Fruit fly (Drosophila melanogaster) whole organism, embryonic: ENCODE measurements around the gene Nmt.

Experiments used
- Ada2b ChIP-seq: fragments of 200-800 bp; sonication (Bioruptor generic); IDR thresholded peaks from 2 replicates; pipeline ENCODE4 v1.3.6; 2022; ENCODE audit warnings: missing biosample characterization, missing genetic modification characterization
- Bgb ChIP-seq: fragments of 200-800 bp; sonication (Bioruptor generic); IDR thresholded peaks from 2 replicates; pipeline ENCODE4 v1.3.6; 2022; ENCODE audit warnings: missing biosample characterization, missing genetic modification characterization; ENCODE audit not compliant: partially characterized antibody
- CG10147 ChIP-seq: fragments of 200-800 bp; sonication (Bioruptor generic); optimal IDR thresholded peaks from 2 replicates; lab custom pipeline; 2019; ENCODE audit warnings: missing biosample characterization, mild to moderate bottlenecking, missing genetic modification characterization, moderate library complexity
- CG10654 ChIP-seq: fragments of 200-800 bp; sonication (Bioruptor generic); optimal IDR thresholded peaks from 2 replicates; lab custom pipeline; 2016; ENCODE audit warnings: missing biosample characterization, missing genetic modification characterization
- CG12104 ChIP-seq: fragments of 200-800 bp; sonication (Bioruptor generic); optimal IDR thresholded peaks from 3 replicates; lab custom pipeline; 2016; ENCODE audit warnings: missing biosample characterization, missing genetic modification characterization
- CG12219 ChIP-seq: fragments of 200-800 bp; sonication (Bioruptor generic); optimal IDR thresholded peaks from 3 replicates; lab custom pipeline; 2018; ENCODE audit warnings: missing biosample characterization, mild to moderate bottlenecking, missing genetic modification characterization
- CG12391 ChIP-seq: fragments of 200-800 bp; sonication (Bioruptor generic); optimal IDR thresholded peaks from 3 replicates; lab custom pipeline; 2018; ENCODE audit warnings: missing biosample characterization, mild to moderate bottlenecking, missing genetic modification characterization, moderate library complexity
- CG13624 ChIP-seq: fragments of 200-800 bp; sonication (Bioruptor generic); optimal IDR thresholded peaks from 2 replicates; lab custom pipeline; 2016; ENCODE audit warnings: missing biosample characterization, missing genetic modification characterization
- CG13894 ChIP-seq: fragments of 200-800 bp; sonication (Bioruptor generic); optimal IDR thresholded peaks from 3 replicates; lab custom pipeline; 2018; ENCODE audit warnings: missing biosample characterization, mild to moderate bottlenecking, missing genetic modification characterization, moderate library complexity
- CG1603 ChIP-seq: fragments of 200-800 bp; sonication (Bioruptor generic); optimal IDR thresholded peaks from 2 replicates; lab custom pipeline; 2019; ENCODE audit warnings: missing biosample characterization, mild to moderate bottlenecking, missing genetic modification characterization, moderate library complexity
- CG2875 ChIP-seq: fragments of 200-800 bp; sonication (Bioruptor generic); optimal IDR thresholded peaks from 2 replicates; lab custom pipeline; 2017; ENCODE audit warnings: missing biosample characterization, mild to moderate bottlenecking, missing genetic modification characterization, missing genetic modification reagents
- CG42726 ChIP-seq: fragments of 200-800 bp; sonication (Bioruptor generic); IDR thresholded peaks from 2 replicates; pipeline ENCODE4 v1.3.6; 2022; ENCODE audit warnings: missing biosample characterization, missing genetic modification characterization; ENCODE audit not compliant: partially characterized antibody
- CG7372 ChIP-seq: fragments of 200-800 bp; sonication (Bioruptor generic); IDR thresholded peaks from 2 replicates; pipeline ENCODE4 v1.3.6; 2022; ENCODE audit warnings: missing biosample characterization, missing genetic modification characterization
- CG9609 ChIP-seq: fragments of 200-800 bp; sonication (Bioruptor generic); optimal IDR thresholded peaks from 3 replicates; lab custom pipeline; 2016; ENCODE audit warnings: missing biosample characterization, missing genetic modification characterization
- CG9797 ChIP-seq: fragments of 200-800 bp; sonication (Bioruptor generic); optimal IDR thresholded peaks from 3 replicates; lab custom pipeline; 2018; ENCODE audit warnings: missing biosample characterization, mild to moderate bottlenecking, missing genetic modification characterization
- Dll ChIP-seq: fragments of 200-800 bp; sonication (Bioruptor generic); IDR thresholded peaks from 4 replicates; pipeline ENCODE4 v1.3.6; 2022; ENCODE audit warnings: missing biosample characterization, missing genetic modification characterization; ENCODE audit not compliant: partially characterized antibody
- Dp ChIP-seq: fragments of 200-800 bp; sonication (Bioruptor generic); optimal IDR thresholded peaks from 2 replicates; lab custom pipeline; 2018; ENCODE audit warnings: missing biosample characterization, mild to moderate bottlenecking, missing genetic modification characterization, moderate library complexity
- Hand ChIP-seq: fragments of 200-800 bp; sonication (Bioruptor generic); optimal IDR thresholded peaks from 2 replicates; lab custom pipeline; 2017; ENCODE audit warnings: mild to moderate bottlenecking, missing biosample characterization, missing genetic modification reagents, missing genetic modification characterization
- HmgZ ChIP-seq: fragments of 200-800 bp; sonication (Bioruptor generic); optimal IDR thresholded peaks from 2 replicates; lab custom pipeline; 2018; ENCODE audit warnings: missing biosample characterization, mild to moderate bottlenecking, missing genetic modification characterization
- Lhr ChIP-seq: fragments of 200-800 bp; sonication (Bioruptor generic); optimal IDR thresholded peaks from 3 replicates; lab custom pipeline; 2017; ENCODE audit warnings: mild to moderate bottlenecking, missing biosample characterization, missing genetic modification reagents, missing genetic modification characterization
- MBD-R2 ChIP-seq: fragments of 200-800 bp; sonication (Bioruptor generic); IDR thresholded peaks from 2 replicates; pipeline ENCODE4 v1.3.6; 2022; ENCODE audit warnings: missing biosample characterization, missing genetic modification characterization
- Nf-YC ChIP-seq: fragments of 200-800 bp; optimal IDR thresholded peaks from 3 replicates; lab custom pipeline; 2019; ENCODE audit warnings: missing biosample characterization, mild to moderate bottlenecking, missing genetic modification characterization, moderate library complexity
- Opbp ChIP-seq: fragments of 200-800 bp; sonication (Bioruptor generic); IDR thresholded peaks from 3 replicates; pipeline ENCODE4 v1.3.6; 2022; ENCODE audit warnings: missing biosample characterization, missing genetic modification characterization; ENCODE audit not compliant: partially characterized antibody
- Pdp1 ChIP-seq, 2 experiments: fragments of 200-800 bp; sonication (Bioruptor generic); optimal IDR thresholded peaks; 3 replicates each; lab custom pipeline; 2016; ENCODE audit warnings: missing biosample characterization in 2 of 2, missing genetic modification characterization in 2 of 2, mild to moderate bottlenecking in 1 of 2, moderate library complexity in 1 of 2
- Scr ChIP-seq: fragments of 200-800 bp; sonication (Bioruptor generic); IDR thresholded peaks from 2 replicates; pipeline ENCODE4 v1.3.6; 2022; ENCODE audit warnings: missing biosample characterization, missing genetic modification characterization; ENCODE audit not compliant: partially characterized antibody
- YL-1 ChIP-seq: fragments of 200-800 bp; sonication (Bioruptor generic); optimal IDR thresholded peaks from 3 replicates; lab custom pipeline; 2017; ENCODE audit warnings: missing biosample characterization, mild to moderate bottlenecking, missing genetic modification characterization
- amos ChIP-seq: fragments of 200-800 bp; sonication (Bioruptor generic); IDR thresholded peaks from 2 replicates; pipeline ENCODE4 v1.3.6; 2022; ENCODE audit warnings: missing biosample characterization, missing genetic modification characterization; ENCODE audit not compliant: partially characterized antibody
- ato ChIP-seq: fragments of 200-800 bp; sonication (Bioruptor generic); IDR thresholded peaks from 2 replicates; pipeline ENCODE4 v1.3.6; 2022; ENCODE audit warnings: missing biosample characterization, missing genetic modification characterization; ENCODE audit not compliant: partially characterized antibody
- bbx ChIP-seq: fragments of 200-800 bp; sonication (Bioruptor generic); IDR thresholded peaks from 2 replicates; pipeline ENCODE4 v1.3.6; 2022; ENCODE audit warnings: missing biosample characterization, missing genetic modification characterization; ENCODE audit not compliant: partially characterized antibody
- chn ChIP-seq: fragments of 200-800 bp; sonication (Bioruptor generic); optimal IDR thresholded peaks from 2 replicates; lab custom pipeline; 2016; ENCODE audit warnings: missing biosample characterization, missing genetic modification characterization
- cwo ChIP-seq: fragments of 200-800 bp; sonication (Bioruptor generic); optimal IDR thresholded peaks from 3 replicates; lab custom pipeline; 2017; ENCODE audit warnings: missing biosample characterization, missing genetic modification characterization, mild to moderate bottlenecking, moderate library complexity, missing genetic modification reagents
- eve ChIP-seq, 2 experiments: fragments of >200 bp; optimal IDR thresholded peaks; 2 replicates each; lab custom pipeline; 2017; ENCODE audit warnings: missing biosample characterization in 2 of 2, missing genetic modification characterization in 2 of 2
- fu2 ChIP-seq: fragments of 200-800 bp; sonication (Bioruptor generic); optimal IDR thresholded peaks from 2 replicates; lab custom pipeline; 2016; ENCODE audit warnings: missing biosample characterization, missing genetic modification characterization
- gem ChIP-seq: fragments of 200-800 bp; sonication (Bioruptor generic); optimal IDR thresholded peaks from 2 replicates; lab custom pipeline; 2019; ENCODE audit warnings: missing biosample characterization, mild to moderate bottlenecking, missing genetic modification characterization, moderate library complexity
- grau ChIP-seq: fragments of 200-800 bp; optimal IDR thresholded peaks from 3 replicates; lab custom pipeline; 2019; ENCODE audit warnings: missing biosample characterization, mild to moderate bottlenecking, missing genetic modification characterization, moderate library complexity
- ind ChIP-seq: fragments of 200-800 bp; sonication (Bioruptor generic); optimal IDR thresholded peaks from 3 replicates; lab custom pipeline; 2016; ENCODE audit warnings: missing biosample characterization, missing genetic modification characterization
- jing ChIP-seq: fragments of 200-800 bp; sonication (Bioruptor generic); optimal IDR thresholded peaks from 2 replicates; lab custom pipeline; 2018; ENCODE audit warnings: missing biosample characterization, mild to moderate bottlenecking, missing genetic modification characterization
- kni ChIP-seq: fragments of 200-800 bp; sonication (Bioruptor generic); optimal IDR thresholded peaks from 3 replicates; lab custom pipeline; 2017; ENCODE audit warnings: mild to moderate bottlenecking, missing biosample characterization, missing genetic modification reagents, missing genetic modification characterization
- knrl ChIP-seq: fragments of 200-800 bp; sonication (Bioruptor generic); IDR thresholded peaks from 3 replicates; pipeline ENCODE4 v1.3.6; 2022; ENCODE audit warnings: missing biosample characterization, missing genetic modification characterization; ENCODE audit not compliant: partially characterized antibody
- mirr ChIP-seq: fragments of 200-800 bp; sonication (Bioruptor generic); optimal IDR thresholded peaks from 3 replicates; lab custom pipeline; 2018; ENCODE audit warnings: missing biosample characterization, mild to moderate bottlenecking, missing genetic modification characterization
- onecut ChIP-seq: fragments of 200-800 bp; sonication (Bioruptor generic); IDR thresholded peaks from 2 replicates; pipeline ENCODE4 v1.3.6; 2022; ENCODE audit warnings: missing biosample characterization, missing genetic modification characterization
- schlank ChIP-seq: fragments of 200-800 bp; sonication (Bioruptor generic); optimal IDR thresholded peaks from 2 replicates; lab custom pipeline; 2018; ENCODE audit warnings: missing biosample characterization, mild to moderate bottlenecking, missing genetic modification characterization
- sens ChIP-seq: fragments of 200-800 bp; sonication (Bioruptor generic); peaks from one replicate; lab custom pipeline; 2016; ENCODE audit warnings: missing biosample characterization, missing genetic modification characterization
- seq ChIP-seq: fragments of 200-800 bp; sonication (Bioruptor generic); IDR thresholded peaks from 2 replicates; pipeline ENCODE4 v1.3.6; 2022; ENCODE audit warnings: missing biosample characterization, missing genetic modification characterization
- sna ChIP-seq: fragments of 200-800 bp; sonication (Bioruptor generic); IDR thresholded peaks from 2 replicates; pipeline ENCODE4 v1.3.6; 2022; ENCODE audit warnings: missing biosample characterization, missing genetic modification characterization; ENCODE audit not compliant: partially characterized antibody
- ssp ChIP-seq: fragments of 200-800 bp; sonication (Bioruptor generic); IDR thresholded peaks from 2 replicates; pipeline ENCODE4 v1.3.6; 2022; ENCODE audit warnings: missing biosample characterization, missing genetic modification characterization
- trem ChIP-seq: fragments of 200-800 bp; optimal IDR thresholded peaks from 3 replicates; lab custom pipeline; 2019; ENCODE audit warnings: missing biosample characterization, mild to moderate bottlenecking, missing genetic modification characterization, moderate library complexity
- vfl ChIP-seq: fragments of 200-800 bp; sonication (Bioruptor generic); optimal IDR thresholded peaks from 2 replicates; lab custom pipeline; 2016; ENCODE audit warnings: missing biosample characterization, missing genetic modification characterization

Nmt gene

dm6 chr3L:8180464-8181137 lies 2.4 kb upstream of the Nmt start, which contains the start of the genes mthl7 and Uxs (continued):
- peak in 1 of 2 experiments; percentile 34 for TF ChIP-seq Pdp1 (GFP tag; optimal IDR thresholded peaks at IDR 0.05; lab: Kevin White, UChicago)
- peak; percentile 22; the same call in 1 of the 2 replicates for TF ChIP-seq sna (GFP tag; lab: Robert Waterston, UW)
- no peak for TF ChIP-seq mirr (GFP tag; lab: Kevin White, UChicago)
- no peak for TF ChIP-seq cwo
- TF ChIP-seq Nf-YC (tag; lab: Kevin White, UChicago), result no peak
- TF ChIP-seq Bgb (GFP tag; lab: Robert Waterston, UW), result peak; percentile 40; the same call in 1 of the 2 replicates
- TF ChIP-seq CG42726 (GFP tag; lab: Robert Waterston, UW), result peak; percentile 36; the same call in 1 of the 2 replicates
- TF ChIP-seq onecut (GFP tag; lab: Robert Waterston, UW), result no peak
- TF ChIP-seq bbx (GFP tag; lab: Robert Waterston, UW), result no peak; the same call in 1 of the 2 replicates
- no peak for TF ChIP-seq ind (GFP tag; lab: Kevin White, UChicago)
- TF ChIP-seq amos, result peak; percentile 30; the same call in 1 of the 2 replicates
- no peak for TF ChIP-seq CG13624 (GFP tag; lab: Kevin White, UChicago)
- TF ChIP-seq eve (GFP tag; optimal IDR thresholded peaks at IDR 0.05; lab: Kevin White, UChicago), result no peak
- no peak for TF ChIP-seq vfl
- no peak for TF ChIP-seq fu2 (GFP tag; lab: Kevin White, UChicago)
- peak; percentile 90 for TF ChIP-seq Dp
- no peak for TF ChIP-seq Hand (GFP tag; lab: Kevin White, UChicago)
- TF ChIP-seq Ada2b (GFP tag; lab: Robert Waterston, UW), result no peak
- 0 out of 3 replicates have a peak, but pooled peaks have one; percentile 26 for TF ChIP-seq Opbp (GFP tag; lab: Robert Waterston, UW)
- TF ChIP-seq CG9797 (GFP tag; lab: Kevin White, UChicago), result peak; percentile 42
- no peak for TF ChIP-seq chn (GFP tag; lab: Kevin White, UChicago)
- peak; percentile 35; the same call in 1 of the 3 replicates for TF ChIP-seq knrl (GFP tag; lab: Robert Waterston, UW)
- no peak for TF ChIP-seq ato (GFP tag; lab: Robert Waterston, UW)
- TF ChIP-seq kni (GFP tag; lab: Kevin White, UChicago), result no peak
- TF ChIP-seq CG9609, result no peak
- peak; percentile 15 for TF ChIP-seq grau
- no peak for TF ChIP-seq Lhr (GFP tag; lab: Kevin White, UChicago)
- TF ChIP-seq HmgZ (tag; lab: Kevin White, UChicago), result peak; percentile 9
- no peak for TF ChIP-seq CG12219 (GFP tag; lab: Kevin White, UChicago)
- TF ChIP-seq CG1603 (tag; lab: Kevin White, UChicago), result peak; percentile 47
- TF ChIP-seq Scr, result peak; percentile 50
- TF ChIP-seq sens, result peak; percentile 81
- TF ChIP-seq Dll (GFP tag; lab: Robert Waterston, UW), result peak; percentile 56; the same call in 1 of the 4 replicates
- no peak for TF ChIP-seq jing (GFP tag; lab: Kevin White, UChicago)
- no peak for TF ChIP-seq seq (GFP tag; lab: Robert Waterston, UW)
- TF ChIP-seq CG10654, result no peak
- TF ChIP-seq trem, result no peak
- TF ChIP-seq CG12104, result no peak
- peak; percentile 46 for TF ChIP-seq YL-1
- no peak for TF ChIP-seq CG7372
- no peak for TF ChIP-seq CG2875 (GFP tag; lab: Kevin White, UChicago)
- peak; percentile 75 for TF ChIP-seq MBD-R2 (GFP tag; lab: Robert Waterston, UW)
- no peak for TF ChIP-seq CG13894
- no peak for TF ChIP-seq CG12391 (tag; lab: Kevin White, UChicago)
- no peak for TF ChIP-seq schlank (tag; lab: Kevin White, UChicago)
- TF ChIP-seq CG10147, result no peak
- no peak for TF ChIP-seq gem
- no peak for TF ChIP-seq ssp (GFP tag; lab: Robert Waterston, UW)
